Worm (Caenorhabditis elegans): ENCODE data around the gene gem-4.

ce11 chrIV:11713289-11713688 lies 32.2 kb upstream of the gem-4 start:
- TF ChIP-seq dao-5 (tag; optimal IDR thresholded peaks at IDR 0.05) (no peak), him-1 (tag; optimal IDR thresholded peaks at IDR 0.05) (no peak), W03F9.2 (tag; optimal IDR thresholded peaks at IDR 0.05) (no peak)
